Worm (Caenorhabditis elegans): Measurements from ENCODE around the gene T01D1.3.

DNA sequence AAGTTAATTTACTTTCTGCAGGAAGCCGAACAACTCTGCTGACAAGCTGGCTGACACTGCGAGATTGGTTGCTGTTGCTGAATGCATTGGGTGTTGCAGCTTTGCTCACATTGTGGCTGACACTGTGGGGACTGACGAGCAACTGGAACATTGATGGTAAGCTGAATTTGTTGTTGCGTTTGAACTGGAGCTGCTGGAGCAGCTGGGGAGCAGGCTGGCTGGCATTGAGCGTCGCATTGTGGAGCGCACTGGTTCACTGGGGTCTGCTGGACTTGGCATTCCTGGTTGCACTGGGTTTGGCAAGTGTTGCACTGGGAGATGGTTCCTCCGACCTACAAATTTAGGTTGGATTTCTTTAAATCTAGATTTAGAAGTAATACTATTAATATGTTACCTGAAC lies 16.8 kb upstream of the T01D1.3 start:
- TF ChIP-seq lin-39 (tag; optimal IDR thresholded peaks at IDR 0.05): no peak
- TF ChIP-seq aha-1 (tag; optimal IDR thresholded peaks at IDR 0.05): no peak
- no peak for TF ChIP-seq unc-62 (GFP tag; optimal IDR thresholded peaks at IDR 0.05)

Data from whole organism, L1 larva.